Worm (Caenorhabditis elegans) whole organism, L4 larva: ENCODE measurements around the gene acl-13.
A peak's percentile ranks its signal among the peaks of the same experiment; 100 is the strongest.

ENCODE experiments used
- F26F4.8 ChIP-seq: fragments of 200-800 bp; sonication (Bioruptor generic); conservative IDR thresholded peaks from 2 replicates; pipeline ENCODE4 v1.3.6; 2022; ENCODE audit warnings: missing genetic modification characterization, missing compliant biosample characterization
- Y5F2A.4 ChIP-seq: fragments of 200-800 bp; sonication (Bioruptor generic); optimal IDR thresholded peaks from 2 replicates; lab custom pipeline; 2018; ENCODE audit warnings: mild to moderate bottlenecking, missing genetic modification characterization, missing compliant biosample characterization
- aha-1 ChIP-seq: fragments of 150-350 bp; peaks from one replicate; lab custom pipeline; 2014; ENCODE audit warnings: missing biosample characterization, missing genetic modification characterization
- arid-1 ChIP-seq: fragments of 200-800 bp; sonication (Bioruptor generic); conservative IDR thresholded peaks from 2 replicates; pipeline ENCODE4 v1.3.6; 2022; ENCODE audit warnings: missing genetic modification reagents, missing genetic modification characterization, missing compliant biosample characterization
- attf-4 ChIP-seq: sonication (generic microtip); optimal IDR thresholded peaks from 3 replicates; lab custom pipeline; 2017; ENCODE audit warnings: missing biosample characterization, missing genetic modification characterization
- ceh-20 ChIP-seq: fragments of 200-800 bp; sonication (Bioruptor generic); IDR thresholded peaks from 2 replicates; pipeline ENCODE4 v1.3.6; 2022; ENCODE audit warnings: missing genetic modification reagents, missing genetic modification characterization, missing compliant biosample characterization
- ceh-82 ChIP-seq: sonication (generic microtip); optimal IDR thresholded peaks from 2 replicates; lab custom pipeline; 2017; ENCODE audit warnings: missing biosample characterization, missing genetic modification characterization
- ces-1 ChIP-seq: fragments of 150-350 bp; sonication (generic microtip); optimal IDR thresholded peaks from 4 replicates; lab custom pipeline; 2014; ENCODE audit warnings: missing biosample characterization, missing genetic modification reagents, missing genetic modification characterization
- cey-2 ChIP-seq: sonication (generic microtip); optimal IDR thresholded peaks from 3 replicates; lab custom pipeline; 2017; ENCODE audit warnings: missing genetic modification characterization, mild to moderate bottlenecking, missing compliant biosample characterization, antibody characterized with exemption, borderline replicate concordance; ENCODE audit not compliant: insufficient read depth
- daf-16 ChIP-seq, 3 experiments: sonication (generic microtip); optimal IDR thresholded peaks; 2 replicates each; lab custom pipeline; 2016 to 2017; ENCODE audit warnings: missing genetic modification characterization in 3 of 3, missing genetic modification reagents in 3 of 3, mild to moderate bottlenecking in 2 of 3, missing compliant biosample characterization in 2 of 3, missing biosample characterization in 1 of 3, moderate library complexity in 1 of 3
- dve-1 ChIP-seq: sonication (generic microtip); optimal IDR thresholded peaks from 2 replicates; lab custom pipeline; 2017; ENCODE audit warnings: antibody characterized with exemption, mild to moderate bottlenecking, missing genetic modification characterization, missing compliant biosample characterization; ENCODE audit not compliant: insufficient read depth
- fos-1 ChIP-seq: fragments of 150-350 bp; optimal IDR thresholded peaks from 2 replicates; lab custom pipeline; 2014; ENCODE audit warnings: missing biosample characterization, missing genetic modification characterization
- gei-8 ChIP-seq: fragments of 200-800 bp; sonication (Bioruptor generic); optimal IDR thresholded peaks from 2 replicates; lab custom pipeline; 2018; ENCODE audit warnings: mild to moderate bottlenecking, missing genetic modification characterization, missing compliant biosample characterization
- hif-1 ChIP-seq, 2 experiments: sonication (generic microtip); optimal IDR thresholded peaks; 2 replicates each; lab custom pipeline; 2016 to 2017; ENCODE audit warnings: missing compliant biosample characterization in 2 of 2, missing genetic modification characterization in 2 of 2, missing genetic modification reagents in 2 of 2, missing genotype in 2 of 2, mild to moderate bottlenecking in 1 of 2
- hlh-11 ChIP-seq: fragments of 200-800 bp; sonication (Bioruptor generic); optimal IDR thresholded peaks from 2 replicates; lab custom pipeline; 2018; ENCODE audit warnings: mild to moderate bottlenecking, missing genetic modification characterization, missing compliant biosample characterization
- lin-1 ChIP-seq: fragments of 200-800 bp; sonication (Bioruptor generic); IDR thresholded peaks from 2 replicates; pipeline ENCODE4 v1.3.6; 2022; ENCODE audit warnings: missing genetic modification reagents, missing genetic modification characterization, missing compliant biosample characterization
- lin-15B ChIP-seq: fragments of 150-350 bp; sonication (generic microtip); optimal IDR thresholded peaks from 3 replicates; lab custom pipeline; 2014; ENCODE audit warnings: missing biosample characterization, missing genetic modification characterization
- lir-3 ChIP-seq: sonication (generic microtip); optimal IDR thresholded peaks from 2 replicates; lab custom pipeline; 2016; ENCODE audit warnings: mild to moderate bottlenecking, missing genetic modification characterization, missing compliant biosample characterization
- madf-9 ChIP-seq: fragments of 200-800 bp; sonication (Bioruptor generic); conservative IDR thresholded peaks from 2 replicates; pipeline ENCODE4 v1.3.6; 2022; ENCODE audit warnings: missing genetic modification reagents, missing genetic modification characterization, missing compliant biosample characterization
- mdt-29 ChIP-seq: fragments of 200-800 bp; sonication (Bioruptor generic); IDR thresholded peaks from 2 replicates; pipeline ENCODE4 v1.3.6; 2022; ENCODE audit warnings: missing genetic modification reagents, missing genetic modification characterization, missing compliant biosample characterization
- nhr-10 ChIP-seq: fragments of 150-350 bp; optimal IDR thresholded peaks from 2 replicates; lab custom pipeline; 2014; ENCODE audit warnings: missing biosample characterization, missing genetic modification characterization
- nhr-25 ChIP-seq: sonication (generic microtip); optimal IDR thresholded peaks from 2 replicates; lab custom pipeline; 2017; ENCODE audit warnings: missing genetic modification characterization, mild to moderate bottlenecking, missing compliant biosample characterization, antibody characterized with exemption, moderate library complexity, borderline replicate concordance; ENCODE audit not compliant: insufficient read depth
- nhr-28 ChIP-seq: fragments of 150-350 bp; optimal IDR thresholded peaks from 2 replicates; lab custom pipeline; 2014; ENCODE audit warnings: missing biosample characterization, missing genetic modification characterization
- nhr-42 ChIP-seq: fragments of 200-800 bp; sonication (Bioruptor generic); IDR thresholded peaks from 2 replicates; pipeline ENCODE4 v1.3.6; 2022; ENCODE audit warnings: missing genetic modification characterization, missing compliant biosample characterization
- nhr-76 ChIP-seq: fragments of 150-350 bp; optimal IDR thresholded peaks from 2 replicates; lab custom pipeline; 2014; ENCODE audit warnings: missing biosample characterization, missing genetic modification characterization
- nhr-77 ChIP-seq: fragments of 150-350 bp; optimal IDR thresholded peaks from 2 replicates; lab custom pipeline; 2014; ENCODE audit warnings: missing biosample characterization, missing genetic modification characterization
- pha-4 ChIP-seq, 2 experiments: fragments of 150-350 bp in 1 of 2; fragments of 200-800 bp in 1 of 2; sonication (Bioruptor generic) in 1 of 2; IDR thresholded peaks in 1 of 2; optimal IDR thresholded peaks in 1 of 2; 2 replicates each; pipeline versions ENCODE4 v1.3.6 to Lab custom; 2014 to 2022; ENCODE audit warnings: missing genetic modification characterization in 2 of 2, missing genetic modification reagents in 2 of 2, missing biosample characterization in 1 of 2, missing compliant biosample characterization in 1 of 2
- php-3 ChIP-seq: fragments of 200-800 bp; sonication (Bioruptor generic); IDR thresholded peaks from 2 replicates; pipeline ENCODE4 v1.3.6; 2022; ENCODE audit warnings: missing genetic modification reagents, missing genetic modification characterization, missing compliant biosample characterization
- pqm-1 ChIP-seq: sonication (generic microtip); optimal IDR thresholded peaks from 2 replicates; lab custom pipeline; 2017; ENCODE audit warnings: missing biosample characterization, missing genetic modification characterization
- rbr-2 ChIP-seq: sonication (generic microtip); optimal IDR thresholded peaks from 2 replicates; lab custom pipeline; 2016; ENCODE audit warnings: missing genotype, missing genetic modification characterization, missing compliant biosample characterization
- snpc-1.2 ChIP-seq: fragments of 200-800 bp; sonication (Bioruptor generic); IDR thresholded peaks from 2 replicates; pipeline ENCODE4 v1.3.6; 2022; ENCODE audit warnings: missing genetic modification reagents, missing genetic modification characterization, missing compliant biosample characterization
- unc-62 ChIP-seq, 3 experiments: fragments of 150-350 bp in 1 of 3; sonication (generic microtip); optimal IDR thresholded peaks in 2 of 3; peaks in 1 of 3; 1 replicate in 1 of 3; 2 replicates in 2 of 3; lab custom pipeline; 2014 to 2017; ENCODE audit warnings: missing biosample characterization in 3 of 3, missing genetic modification characterization in 3 of 3, missing genetic modification reagents in 3 of 3, missing genotype in 1 of 3
- zag-1 ChIP-seq: fragments of 150-350 bp; optimal IDR thresholded peaks from 2 replicates; lab custom pipeline; 2014; ENCODE audit warnings: missing biosample characterization, missing genetic modification characterization
- zfp-3 ChIP-seq: fragments of 200-800 bp; sonication (Bioruptor generic); conservative IDR thresholded peaks from 2 replicates; pipeline ENCODE4 v1.3.6; 2022; ENCODE audit warnings: missing genetic modification reagents, missing genetic modification characterization, missing compliant biosample characterization
- zip-11 ChIP-seq: fragments of 200-800 bp; sonication (Bioruptor generic); IDR thresholded peaks from 2 replicates; pipeline ENCODE4 v1.3.6; 2022; ENCODE audit warnings: missing genetic modification characterization, missing compliant biosample characterization
- zip-2 ChIP-seq: fragments of 150-350 bp; optimal IDR thresholded peaks from 2 replicates; lab custom pipeline; 2014; ENCODE audit warnings: missing biosample characterization, missing genetic modification characterization

acl-13 gene

ce11 chrIV:12429504-12429903 is 19.2 kb downstream of the acl-13 start:
- peak; percentile 16 for TF ChIP-seq aha-1
- TF ChIP-seq nhr-25 (tag; lab: Kevin White, UChicago), result peak; percentile 9
- peak in 1 of 2 experiments; percentile 86 for TF ChIP-seq unc-62 (GFP tag; optimal IDR thresholded peaks at IDR 0.05 in 1 of 2; lab: Kevin White, UChicago)
- TF ChIP-seq unc-62 (tag; optimal IDR thresholded peaks at IDR 0.05; lab: Kevin White, UChicago), result no peak
- no peak for TF ChIP-seq nhr-76 (tag; lab: Kevin White, UChicago)

- TF ChIP-seq nhr-25 (tag; lab: Kevin White, UChicago) (no peak), aha-1 (peak; percentile 92), zfp-3 (GFP tag; lab: Robert Waterston, UW) (no peak), arid-1 (GFP tag; lab: Robert Waterston, UW) (no peak), rbr-2 (tag; lab: Kevin White, UChicago) (no peak), nhr-10 (tag; lab: Kevin White, UChicago) (no peak)
Measured at ce11 chrIV:12431755-12432154, 21.5 kb downstream of the acl-13 start.

DNA sequence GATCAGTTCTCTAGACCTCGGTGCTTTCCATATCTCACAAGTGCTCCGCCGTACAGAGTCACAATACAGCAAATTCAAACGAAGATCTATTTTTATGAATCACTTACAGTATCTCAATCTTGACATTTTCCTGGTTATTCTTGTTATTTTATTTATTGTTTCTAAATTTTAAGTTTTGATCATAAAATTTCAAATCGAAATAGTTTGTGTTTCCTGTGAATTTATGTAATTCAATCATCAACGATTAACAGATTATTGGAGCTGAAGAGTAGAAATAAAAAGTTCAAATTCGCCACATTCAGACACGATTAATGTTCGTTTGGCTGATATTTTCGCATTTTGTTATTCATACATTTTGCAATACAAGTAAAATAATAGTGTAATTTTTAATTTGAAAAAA is 22.1 kb downstream of the acl-13 start, which contains the start of gene clec-184:
clec-184 (plus strand) TSS at position 301 of the 400 bp plus-strand sequence.
- TF ChIP-seq cey-2 (tag; lab: Kevin White, UChicago) (no peak), lin-15B (tag; lab: Kevin White, UChicago) (no peak), lir-3 (tag; lab: Kevin White, UChicago) (no peak), ceh-20 (GFP tag; lab: Robert Waterston, UW) (no peak), hif-1 (tag; optimal IDR thresholded peaks at IDR 0.05; lab: Kevin White, UChicago) (no peak), mdt-29 (GFP tag; lab: Robert Waterston, UW) (no peak), F26F4.8 (no peak), gei-8 (GFP tag; lab: Kevin White, UChicago) (no peak), zip-2 (tag; lab: Kevin White, UChicago) (no peak)

DNA sequence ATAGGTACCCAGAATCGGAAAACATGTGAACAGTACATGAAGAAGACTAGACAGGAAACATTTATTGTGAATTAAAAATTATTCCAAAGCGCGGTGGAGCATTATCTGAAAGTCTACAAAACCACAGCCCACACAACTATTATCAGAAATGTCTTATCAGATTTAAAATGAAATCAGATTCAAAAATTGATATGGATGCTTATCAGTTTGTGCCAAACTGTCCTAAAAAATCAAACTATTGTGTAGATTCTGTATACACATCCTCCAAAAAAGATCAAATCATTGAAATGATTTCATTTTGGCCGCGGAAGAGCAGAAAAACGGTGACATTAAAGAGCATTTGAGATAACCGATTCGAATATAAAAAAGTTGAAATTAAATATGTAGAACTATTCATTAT is 25.2 kb downstream of the acl-13 start, which contains the start of gene irg-4:
irg-4 (plus strand) TSS at position 392 of the 400 bp plus-strand sequence.
- TF ChIP-seq nhr-77, result peak; percentile 19
- peak; percentile 93 for TF ChIP-seq pqm-1
- TF ChIP-seq lin-1 (GFP tag; lab: Robert Waterston, UW), result 0 out of 2 replicates have a peak, but pooled peaks have one; percentile 19
- no peak for TF ChIP-seq daf-16 (GFP tag; optimal IDR thresholded peaks at IDR 0.05; lab: Kevin White, UChicago)
- peak; percentile 55 for TF ChIP-seq daf-16 (tag; optimal IDR thresholded peaks at IDR 0.05; lab: Kevin White, UChicago)
- peak; percentile 42 for TF ChIP-seq hlh-11 (tag; lab: Kevin White, UChicago)
- no peak for TF ChIP-seq Y5F2A.4 (GFP tag; lab: Kevin White, UChicago)
- no peak for TF ChIP-seq snpc-1.2 (GFP tag; lab: Robert Waterston, UW)
- peak; percentile 81 for TF ChIP-seq nhr-28 (tag; lab: Kevin White, UChicago)
- TF ChIP-seq php-3 (GFP tag; lab: Robert Waterston, UW), result 0 out of 2 replicates have a peak, but pooled peaks have one; percentile 27

ce11 chrIV:12438359-12438758 is 28.1 kb downstream of the acl-13 start, which contains the start of gene clec-185:
Gene clec-185 (plus strand): TSS chrIV:12438659.
- no peak for TF ChIP-seq attf-4
- TF ChIP-seq zip-11 (GFP tag; lab: Robert Waterston, UW), result no peak
- TF ChIP-seq pqm-1, result no peak
- TF ChIP-seq nhr-28 (tag; lab: Kevin White, UChicago), result no peak
- TF ChIP-seq ces-1, result no peak
- no peak for TF ChIP-seq F26F4.8
- no peak for TF ChIP-seq zag-1
- no peak for TF ChIP-seq madf-9
- no peak for TF ChIP-seq pha-4 (GFP tag; IDR thresholded peaks at IDR 0.05; lab: Robert Waterston, UW)
- TF ChIP-seq pha-4 (tag; optimal IDR thresholded peaks at IDR 0.05; lab: Kevin White, UChicago), result no peak
- TF ChIP-seq fos-1 (tag; lab: Kevin White, UChicago), result no peak
- no peak for TF ChIP-seq dve-1 (tag; lab: Kevin White, UChicago)
- no peak for TF ChIP-seq ceh-82 (tag; lab: Kevin White, UChicago)
- no peak for TF ChIP-seq rbr-2 (tag; lab: Kevin White, UChicago)
- no peak for TF ChIP-seq nhr-42 (GFP tag; lab: Robert Waterston, UW)
- TF ChIP-seq, all 104 proteins: peak for 0
